Worm (Caenorhabditis elegans) whole organism, mixed stage, embryonic: ENCODE results near the gene kdp-1.

Experiments used
- pha-4 ChIP-seq: fragments of 150-350 bp; optimal IDR thresholded peaks from 2 replicates; lab custom pipeline; 2018; ENCODE audit warnings: missing biosample characterization, missing genetic modification reagents, missing genetic modification characterization
- unc-39 ChIP-seq: fragments of 150-350 bp; optimal IDR thresholded peaks from 2 replicates; lab custom pipeline; 2014; ENCODE audit warnings: missing biosample characterization, missing genetic modification characterization

ce11 chrIV:13250243-13250642 is 49.7 kb upstream of the kdp-1 start:
- TF ChIP-seq unc-39 (no peak), pha-4 (tag; lab: Kevin White, UChicago) (no peak)
